Fruit fly (Drosophila melanogaster) whole organism, embryonic: ENCODE results near the gene CG18135.
A peak's percentile ranks its signal among the peaks of the same experiment; 100 is the strongest.

ENCODE experiments used
- Ada2b ChIP-seq: fragments of 200-800 bp; sonication (Bioruptor generic); IDR thresholded peaks from 2 replicates; pipeline ENCODE4 v1.3.6; 2022; ENCODE audit warnings: missing biosample characterization, missing genetic modification characterization
- B-H1 ChIP-seq: fragments of 200-800 bp; sonication (Bioruptor generic); IDR thresholded peaks from 3 replicates; pipeline ENCODE4 v1.3.6; 2022; ENCODE audit warnings: missing biosample characterization, missing genetic modification characterization
- BtbVII ChIP-seq: fragments of 200-800 bp; sonication (Bioruptor generic); optimal IDR thresholded peaks from 3 replicates; lab custom pipeline; 2017; ENCODE audit warnings: missing biosample characterization, mild to moderate bottlenecking, missing genetic modification characterization
- CG10543 ChIP-seq: fragments of 200-800 bp; sonication (Bioruptor generic); optimal IDR thresholded peaks from 3 replicates; lab custom pipeline; 2017; ENCODE audit warnings: missing biosample characterization, mild to moderate bottlenecking, missing genetic modification characterization, moderate library complexity
- CG10565 ChIP-seq: fragments of 200-800 bp; sonication (Bioruptor generic); optimal IDR thresholded peaks from 3 replicates; lab custom pipeline; 2016; ENCODE audit warnings: missing biosample characterization, mild to moderate bottlenecking, missing genetic modification characterization
- CG12942 ChIP-seq: fragments of 200-800 bp; sonication (Bioruptor generic); optimal IDR thresholded peaks from 3 replicates; lab custom pipeline; 2016; ENCODE audit warnings: missing biosample characterization, missing genetic modification characterization
- CG15011 ChIP-seq: fragments of 200-800 bp; sonication (Bioruptor generic); optimal IDR thresholded peaks from 3 replicates; lab custom pipeline; 2018; ENCODE audit warnings: missing biosample characterization, mild to moderate bottlenecking, missing genetic modification characterization
- CG17829 ChIP-seq: fragments of 200-800 bp; optimal IDR thresholded peaks from 2 replicates; lab custom pipeline; 2019; ENCODE audit warnings: missing biosample characterization, mild to moderate bottlenecking, missing genetic modification characterization, moderate library complexity
- CG18599 ChIP-seq: fragments of 200-800 bp; sonication (Bioruptor generic); optimal IDR thresholded peaks from 3 replicates; lab custom pipeline; 2017; ENCODE audit warnings: missing biosample characterization, missing genetic modification characterization, mild to moderate bottlenecking, moderate library complexity, missing genetic modification reagents
- CG2889 ChIP-seq: fragments of 200-800 bp; sonication (Bioruptor generic); IDR thresholded peaks from 3 replicates; pipeline ENCODE4 v1.3.6; 2022; ENCODE audit warnings: missing biosample characterization, missing genetic modification characterization
- CG30431 ChIP-seq: fragments of 200-800 bp; sonication (Bioruptor generic); optimal IDR thresholded peaks from 2 replicates; lab custom pipeline; 2017; ENCODE audit warnings: missing biosample characterization, missing genetic modification characterization
- CG3281 ChIP-seq: fragments of 200-800 bp; sonication (Bioruptor generic); optimal IDR thresholded peaks from 3 replicates; lab custom pipeline; 2017; ENCODE audit warnings: missing biosample characterization, mild to moderate bottlenecking, missing genetic modification characterization
- CG33213 ChIP-seq: fragments of 200-800 bp; sonication (Bioruptor generic); optimal IDR thresholded peaks from 3 replicates; lab custom pipeline; 2016; ENCODE audit warnings: missing biosample characterization, missing genetic modification characterization
- CG42726 ChIP-seq: fragments of 200-800 bp; sonication (Bioruptor generic); IDR thresholded peaks from 2 replicates; pipeline ENCODE4 v1.3.6; 2022; ENCODE audit warnings: missing biosample characterization, missing genetic modification characterization; ENCODE audit not compliant: partially characterized antibody
- CG4328 ChIP-seq: fragments of 200-800 bp; sonication (Bioruptor generic); optimal IDR thresholded peaks from 3 replicates; lab custom pipeline; 2017; ENCODE audit warnings: missing biosample characterization, missing genetic modification reagents, missing genetic modification characterization
- CG4820 ChIP-seq: fragments of 200-800 bp; sonication (Bioruptor generic); optimal IDR thresholded peaks from 3 replicates; lab custom pipeline; 2016; ENCODE audit warnings: missing biosample characterization, missing genetic modification characterization
- CG7745 ChIP-seq: fragments of 200-800 bp; sonication (Bioruptor generic); optimal IDR thresholded peaks from 2 replicates; lab custom pipeline; 2018; ENCODE audit warnings: missing biosample characterization, mild to moderate bottlenecking, missing genetic modification characterization, moderate library complexity
- CG7786 ChIP-seq: fragments of 200-800 bp; sonication (Bioruptor generic); optimal IDR thresholded peaks from 2 replicates; lab custom pipeline; 2016; ENCODE audit warnings: missing biosample characterization, missing genetic modification characterization
- CG8944 ChIP-seq: fragments of 200-800 bp; sonication (Bioruptor generic); optimal IDR thresholded peaks from 3 replicates; lab custom pipeline; 2016; ENCODE audit warnings: missing biosample characterization, missing genetic modification characterization
- CG9932 ChIP-seq: fragments of 200-800 bp; sonication (Bioruptor generic); IDR thresholded peaks from 2 replicates; pipeline ENCODE4 v1.3.6; 2022; ENCODE audit warnings: missing biosample characterization, missing genetic modification characterization
- CHES-1-like ChIP-seq: fragments of 200-800 bp; sonication (Bioruptor generic); optimal IDR thresholded peaks from 2 replicates; lab custom pipeline; 2016; ENCODE audit warnings: missing biosample characterization, missing genetic modification characterization
- Doc2 ChIP-seq: fragments of 200-800 bp; sonication (Bioruptor generic); IDR thresholded peaks from 2 replicates; pipeline ENCODE4 v1.3.6; 2022; ENCODE audit warnings: missing biosample characterization, missing genetic modification characterization
- Ets65A ChIP-seq: fragments of 200-800 bp; sonication (Bioruptor generic); peaks from one replicate; lab custom pipeline; 2016; ENCODE audit warnings: missing biosample characterization, missing genetic modification characterization
- Ets97D ChIP-seq: fragments of 200-800 bp; sonication (Bioruptor generic); optimal IDR thresholded peaks from 3 replicates; lab custom pipeline; 2016; ENCODE audit warnings: missing biosample characterization, missing genetic modification characterization
- Poxn ChIP-seq: fragments of 200-800 bp; sonication (Bioruptor generic); IDR thresholded peaks from 2 replicates; pipeline ENCODE4 v1.3.6; 2022; ENCODE audit warnings: missing biosample characterization, missing genetic modification characterization
- Rx ChIP-seq: fragments of 200-800 bp; sonication (Bioruptor generic); IDR thresholded peaks from 2 replicates; pipeline ENCODE4 v1.3.6; 2022; ENCODE audit warnings: missing biosample characterization, missing genetic modification characterization
- Sry-β ChIP-seq: fragments of 200-800 bp; sonication (Bioruptor generic); optimal IDR thresholded peaks from 2 replicates; lab custom pipeline; 2018; ENCODE audit warnings: missing biosample characterization, mild to moderate bottlenecking, missing genetic modification characterization, moderate library complexity
- al ChIP-seq: fragments of 200-800 bp; sonication (Bioruptor generic); IDR thresholded peaks from 2 replicates; pipeline ENCODE4 v1.3.6; 2022; ENCODE audit warnings: missing biosample characterization, missing genetic modification characterization
- ap ChIP-seq: fragments of 200-800 bp; sonication (Bioruptor generic); IDR thresholded peaks from 2 replicates; pipeline ENCODE4 v1.3.6; 2022; ENCODE audit warnings: missing biosample characterization, missing genetic modification characterization
- cas ChIP-seq: fragments of 200-800 bp; sonication (Bioruptor generic); IDR thresholded peaks from 2 replicates; pipeline ENCODE4 v1.3.6; 2022; ENCODE audit warnings: missing biosample characterization, missing genetic modification characterization
- cg ChIP-seq: fragments of 200-800 bp; sonication (Bioruptor generic); optimal IDR thresholded peaks from 3 replicates; lab custom pipeline; 2019; ENCODE audit warnings: missing biosample characterization, mild to moderate bottlenecking, missing genetic modification characterization, moderate library complexity
- chif ChIP-seq, 2 experiments: fragments of 200-800 bp; sonication (Bioruptor generic); optimal IDR thresholded peaks; 3 replicates each; lab custom pipeline; 2016; ENCODE audit warnings: missing biosample characterization in 2 of 2, missing genetic modification characterization in 2 of 2
- chn ChIP-seq: fragments of 200-800 bp; sonication (Bioruptor generic); optimal IDR thresholded peaks from 2 replicates; lab custom pipeline; 2016; ENCODE audit warnings: missing biosample characterization, missing genetic modification characterization
- croc ChIP-seq: fragments of 200-800 bp; sonication (Bioruptor generic); conservative IDR thresholded peaks from 3 replicates; pipeline ENCODE4 v1.3.6; 2022; ENCODE audit warnings: missing biosample characterization, missing genetic modification characterization
- fd64A ChIP-seq: fragments of 200-800 bp; sonication (Bioruptor generic); optimal IDR thresholded peaks from 3 replicates; lab custom pipeline; 2018; ENCODE audit warnings: missing biosample characterization, mild to moderate bottlenecking, missing genetic modification characterization
- gt ChIP-seq: fragments of 200-800 bp; sonication (Bioruptor generic); IDR thresholded peaks from 2 replicates; pipeline ENCODE4 v1.3.6; 2022; ENCODE audit warnings: missing biosample characterization, missing genetic modification characterization
- klu ChIP-seq: fragments of 200-800 bp; sonication (Bioruptor generic); IDR thresholded peaks from 2 replicates; pipeline ENCODE4 v1.3.6; 2022; ENCODE audit warnings: missing biosample characterization, missing genetic modification characterization
- onecut ChIP-seq: fragments of 200-800 bp; sonication (Bioruptor generic); IDR thresholded peaks from 2 replicates; pipeline ENCODE4 v1.3.6; 2022; ENCODE audit warnings: missing biosample characterization, missing genetic modification characterization
- pb ChIP-seq: fragments of 200-800 bp; sonication (Bioruptor generic); optimal IDR thresholded peaks from 3 replicates; lab custom pipeline; 2016; ENCODE audit warnings: missing biosample characterization, missing genetic modification characterization
- pnt ChIP-seq: fragments of 200-800 bp; sonication (Bioruptor generic); optimal IDR thresholded peaks from 3 replicates; lab custom pipeline; 2016; ENCODE audit warnings: missing biosample characterization, missing genetic modification characterization
- pzg ChIP-seq: fragments of 200-800 bp; sonication (Bioruptor generic); optimal IDR thresholded peaks from 3 replicates; lab custom pipeline; 2018; ENCODE audit warnings: missing biosample characterization, mild to moderate bottlenecking, missing genetic modification characterization, moderate library complexity
- schlank ChIP-seq: fragments of 200-800 bp; sonication (Bioruptor generic); optimal IDR thresholded peaks from 2 replicates; lab custom pipeline; 2018; ENCODE audit warnings: missing biosample characterization, mild to moderate bottlenecking, missing genetic modification characterization
- sens ChIP-seq: fragments of 200-800 bp; sonication (Bioruptor generic); peaks from one replicate; lab custom pipeline; 2016; ENCODE audit warnings: missing biosample characterization, missing genetic modification characterization
- sens-2 ChIP-seq: fragments of 200-800 bp; sonication (Bioruptor generic); IDR thresholded peaks from 2 replicates; pipeline ENCODE4 v1.3.6; 2022; ENCODE audit warnings: missing biosample characterization, missing genetic modification characterization
- seq ChIP-seq: fragments of 200-800 bp; sonication (Bioruptor generic); IDR thresholded peaks from 2 replicates; pipeline ENCODE4 v1.3.6; 2022; ENCODE audit warnings: missing biosample characterization, missing genetic modification characterization
- sr ChIP-seq: fragments of 200-800 bp; sonication (Bioruptor generic); IDR thresholded peaks from 3 replicates; pipeline ENCODE4 v1.3.6; 2022; ENCODE audit warnings: missing biosample characterization, missing genetic modification characterization
- stwl ChIP-seq: fragments of 200-800 bp; sonication (Bioruptor generic); optimal IDR thresholded peaks from 3 replicates; lab custom pipeline; 2018; ENCODE audit warnings: missing biosample characterization, mild to moderate bottlenecking, missing genetic modification characterization, moderate library complexity
- tio ChIP-seq: fragments of 200-800 bp; sonication (Bioruptor generic); optimal IDR thresholded peaks from 2 replicates; lab custom pipeline; 2017; ENCODE audit warnings: missing biosample characterization, missing genetic modification characterization, inconsistent platforms
- unpg ChIP-seq: fragments of 200-800 bp; sonication (Bioruptor generic); optimal IDR thresholded peaks from 3 replicates; lab custom pipeline; 2018; ENCODE audit warnings: missing biosample characterization, mild to moderate bottlenecking, missing genetic modification characterization, moderate library complexity
- zen2 ChIP-seq: fragments of 200-800 bp; sonication (Bioruptor generic); IDR thresholded peaks from 3 replicates; pipeline ENCODE4 v1.3.6; 2022; ENCODE audit warnings: missing biosample characterization, missing genetic modification characterization; ENCODE audit not compliant: partially characterized antibody

The CG18135 gene

dm6 chr3L:18996030-18996773 lies 1.9 kb downstream of the CG18135 start (continued):
- TF ChIP-seq pnt (peak; percentile 60), onecut (no peak; the same call in 1 of the 2 replicates), BtbVII (GFP tag; lab: Kevin White, UChicago) (no peak), croc (peak; percentile 44; the same call in 2 of the 3 replicates), CG7786 (GFP tag; lab: Kevin White, UChicago) (peak; percentile 76), pb (no peak), unpg (GFP tag; lab: Kevin White, UChicago) (peak; percentile 35), CG9932 (GFP tag; lab: Robert Waterston, UW) (peak; percentile 74), seq (GFP tag; lab: Robert Waterston, UW) (peak; percentile 19; the same call in 1 of the 2 replicates), sens (GFP tag; lab: Kevin White, UChicago) (peak; percentile 94), cas (no peak), Rx (GFP tag; lab: Robert Waterston, UW) (0 out of 2 replicates have a peak, but pooled peaks have one; percentile 4), CG7745 (tag; lab: Kevin White, UChicago) (no peak), CG10565 (GFP tag; lab: Kevin White, UChicago) (peak; percentile 13), CG2889 (GFP tag; lab: Robert Waterston, UW) (peak; percentile 58; the same call in 2 of the 3 replicates), Ets97D (peak; percentile 18), CG42726 (no peak), CG18599 (GFP tag; lab: Kevin White, UChicago) (peak; percentile 83), tio (GFP tag; lab: Kevin White, UChicago) (peak; percentile 86), CHES-1-like (GFP tag; lab: Kevin White, UChicago) (peak; percentile 43), stwl (tag; lab: Kevin White, UChicago) (no peak), cg (GFP tag; lab: Kevin White, UChicago) (peak; percentile 42), CG30431 (GFP tag; lab: Kevin White, UChicago) (peak; percentile 30), CG10543 (GFP tag; lab: Kevin White, UChicago) (peak; percentile 88), CG33213 (GFP tag; lab: Kevin White, UChicago) (peak; percentile 30), Doc2 (GFP tag; lab: Robert Waterston, UW) (no peak), chn (peak; percentile 49), ap (GFP tag; lab: Robert Waterston, UW) (no peak), zen2 (GFP tag; lab: Robert Waterston, UW) (peak; percentile 21; the same call in 1 of the 3 replicates), CG4820 (peak; percentile 56), fd64A (GFP tag; lab: Kevin White, UChicago) (peak; percentile 40), Ets65A (peak; percentile 94), sens-2 (GFP tag; lab: Robert Waterston, UW) (no peak), klu (GFP tag; lab: Robert Waterston, UW) (peak; percentile 73), CG17829 (tag; lab: Kevin White, UChicago) (peak; percentile 45), CG8944 (GFP tag; lab: Kevin White, UChicago) (peak; percentile 28), schlank (tag; lab: Kevin White, UChicago) (peak; percentile 63), Poxn (GFP tag; lab: Robert Waterston, UW) (peak; percentile 61), pzg (GFP tag; lab: Kevin White, UChicago) (peak; percentile 9), chif (GFP tag; optimal IDR thresholded peaks at IDR 0.05; lab: Kevin White, UChicago) (peak; percentile 40 to 66), CG4328 (peak; percentile 11), CG15011 (GFP tag; lab: Kevin White, UChicago) (peak; percentile 65), CG12942 (GFP tag; lab: Kevin White, UChicago) (peak; percentile 30), B-H1 (GFP tag; lab: Robert Waterston, UW) (peak; percentile 30), sr (GFP tag; lab: Robert Waterston, UW) (0 out of 3 replicates have a peak, but pooled peaks have one; percentile 3), Sry-β (GFP tag; lab: Kevin White, UChicago) (no peak), gt (GFP tag; lab: Robert Waterston, UW) (no peak), Ada2b (GFP tag; lab: Robert Waterston, UW) (peak; percentile 73), al (GFP tag; lab: Robert Waterston, UW) (peak; percentile 69), CG3281 (peak; percentile 87)
